Fruit fly (Drosophila melanogaster): Measurements from ENCODE around the gene CG14963.

CG14963 gene

DNA sequence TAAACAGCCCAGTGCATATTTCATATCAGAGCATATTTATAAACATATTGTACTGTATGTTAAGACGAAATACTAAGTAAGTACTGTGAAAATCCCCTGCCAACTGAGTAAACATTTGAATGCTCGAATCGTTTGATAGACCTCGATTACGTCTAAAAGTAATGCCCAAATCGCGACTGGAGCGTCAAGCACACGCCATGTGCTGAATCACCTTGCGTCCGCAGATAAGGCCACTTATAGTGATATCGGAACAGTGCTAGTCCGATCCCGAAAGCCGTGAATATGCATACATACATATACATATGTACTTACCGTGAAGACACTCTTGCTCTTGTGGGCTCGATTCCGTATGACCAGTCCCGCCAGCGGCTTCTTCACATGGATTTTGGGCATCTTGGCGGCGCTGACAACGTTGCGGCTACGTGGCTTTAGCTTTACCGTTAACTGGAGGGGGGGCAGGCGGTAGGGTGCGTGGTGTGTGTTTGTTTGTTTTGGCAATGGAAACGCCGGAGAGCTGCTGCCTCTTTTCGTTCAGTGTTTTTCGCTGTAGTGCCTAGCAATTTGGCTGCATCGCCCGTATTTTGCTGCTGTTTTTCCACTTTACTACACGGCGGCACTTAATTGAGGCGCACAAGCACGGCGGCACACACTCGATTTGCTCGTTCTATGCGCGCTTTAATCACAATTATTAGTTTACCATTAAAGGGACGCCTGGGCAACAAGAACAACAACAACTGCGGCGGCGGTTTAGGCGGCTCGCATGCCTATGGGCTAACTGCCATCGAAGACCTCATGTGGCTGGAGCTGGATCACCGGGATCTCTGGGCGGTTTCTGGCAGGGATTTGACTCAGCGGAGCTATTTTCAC, 29.6 kb downstream of the CG14963 start (continued):
- TF ChIP-seq trh (GFP tag; optimal IDR thresholded peaks at IDR 0.05): no peak
- TF ChIP-seq B-H1 (GFP tag; IDR thresholded peaks at IDR 0.05): no peak
- TF ChIP-seq CG31441 (GFP tag; IDR thresholded peaks at IDR 0.05): no peak
- TF ChIP-seq zf30C (GFP tag; optimal IDR thresholded peaks at IDR 0.05): peak; percentile 62
- no peak for TF ChIP-seq YL-1 (GFP tag; optimal IDR thresholded peaks at IDR 0.05)
- no peak for TF ChIP-seq Awh (GFP tag; IDR thresholded peaks at IDR 0.05)
- no peak for TF ChIP-seq Hsf (GFP tag; optimal IDR thresholded peaks at IDR 0.05)
- TF ChIP-seq CG2199 (GFP tag; IDR thresholded peaks at IDR 0.05): no peak; the same call in 2 of the 3 replicates
- no peak for TF ChIP-seq CG15269 (tag; optimal IDR thresholded peaks at IDR 0.05)
- no peak for TF ChIP-seq knrl (GFP tag; IDR thresholded peaks at IDR 0.05; ENCODE audit: partially characterized antibody)
- TF ChIP-seq CG7745 (tag; optimal IDR thresholded peaks at IDR 0.05): no peak
- TF ChIP-seq CG6254 (GFP tag; optimal IDR thresholded peaks at IDR 0.05): no peak
- TF ChIP-seq BEAF-32 (GFP tag; optimal IDR thresholded peaks at IDR 0.05): no peak
- no peak for TF ChIP-seq Ets65A (GFP tag)
- TF ChIP-seq Optix (GFP tag; IDR thresholded peaks at IDR 0.05): no peak
- no peak for TF ChIP-seq CG10321 (GFP tag; IDR thresholded peaks at IDR 0.05)
- no peak for TF ChIP-seq CG32772 (GFP tag; IDR thresholded peaks at IDR 0.05)
- TF ChIP-seq tll (GFP tag; optimal IDR thresholded peaks at IDR 0.05): no peak
- TF ChIP-seq danr (GFP tag; IDR thresholded peaks at IDR 0.05): no peak
- no peak for TF ChIP-seq CG10565 (GFP tag; optimal IDR thresholded peaks at IDR 0.05)
- no peak for TF ChIP-seq Ada2b (GFP tag; IDR thresholded peaks at IDR 0.05)
- TF ChIP-seq CG8478 (optimal IDR thresholded peaks at IDR 0.05): no peak
- TF ChIP-seq Gsc (GFP tag; IDR thresholded peaks at IDR 0.05): no peak
- peak; percentile 74 for TF ChIP-seq Med (GFP tag)
- TF ChIP-seq CG6683 (GFP tag; optimal IDR thresholded peaks at IDR 0.05): no peak
- no peak for TF ChIP-seq CG7357 (GFP tag; IDR thresholded peaks at IDR 0.05)
- TF ChIP-seq h (optimal IDR thresholded peaks at IDR 0.05): no peak
- TF ChIP-seq dmrt11E (tag; optimal IDR thresholded peaks at IDR 0.05): no peak
- no peak for TF ChIP-seq Scr (GFP tag; IDR thresholded peaks at IDR 0.05; ENCODE audit: partially characterized antibody)
- TF ChIP-seq hb (GFP tag; IDR thresholded peaks at IDR 0.05; ENCODE audit: partially characterized antibody): no peak
- no peak for TF ChIP-seq CG9215 (GFP tag; IDR thresholded peaks at IDR 0.05)
- no peak for TF ChIP-seq CG16863 (GFP tag; optimal IDR thresholded peaks at IDR 0.05)
- TF ChIP-seq CG7271 (tag; optimal IDR thresholded peaks at IDR 0.05): no peak
- no peak for TF ChIP-seq ham (GFP tag; IDR thresholded peaks at IDR 0.05)
- TF ChIP-seq pita (GFP tag; optimal IDR thresholded peaks at IDR 0.05): no peak
- TF ChIP-seq vvl (GFP tag; IDR thresholded peaks at IDR 0.05): no peak
- TF ChIP-seq Hey (tag; optimal IDR thresholded peaks at IDR 0.05): no peak
- TF ChIP-seq zen (tag; optimal IDR thresholded peaks at IDR 0.05): no peak
- TF ChIP-seq CG43689 (GFP tag; IDR thresholded peaks at IDR 0.05): no peak
- TF ChIP-seq schlank (tag; optimal IDR thresholded peaks at IDR 0.05): no peak
- no peak for TF ChIP-seq CG42726 (GFP tag; IDR thresholded peaks at IDR 0.05; ENCODE audit: partially characterized antibody)
- TF ChIP-seq CG4730 (GFP tag; IDR thresholded peaks at IDR 0.05): no peak
- no peak for TF ChIP-seq CrebB (tag; optimal IDR thresholded peaks at IDR 0.05)
- no peak for TF ChIP-seq CG3281 (GFP tag; optimal IDR thresholded peaks at IDR 0.05)
- no peak for TF ChIP-seq CG10274 (GFP tag; optimal IDR thresholded peaks at IDR 0.05)
- no peak for TF ChIP-seq kay (GFP tag; optimal IDR thresholded peaks at IDR 0.05)
- TF ChIP-seq Ptx1 (GFP tag; IDR thresholded peaks at IDR 0.05): no peak
- no peak for TF ChIP-seq CG6791 (GFP tag; IDR thresholded peaks at IDR 0.05; ENCODE audit: partially characterized antibody)
- TF ChIP-seq C15 (GFP tag; IDR thresholded peaks at IDR 0.05): no peak
- TF ChIP-seq wek (GFP tag; optimal IDR thresholded peaks at IDR 0.05): no peak
- no peak for TF ChIP-seq org-1 (GFP tag; optimal IDR thresholded peaks at IDR 0.05)
